Worm (Caenorhabditis elegans): ENCODE results near the gene Y11D7A.3.

ce11 chrIV:9184547-9184946 is 48.3 kb upstream of the Y11D7A.3 start, which contains the start of gene C07C7.1:
- TF ChIP-seq dao-5 (tag; optimal IDR thresholded peaks at IDR 0.05) (no peak), him-1 (tag; optimal IDR thresholded peaks at IDR 0.05) (no peak)

Data from whole organism, L4/young adult.